Fruit fly (Drosophila melanogaster) whole organism, prepupa: ENCODE data around the gene Alg10.

Experiments used
- Blimp-1 ChIP-seq: fragments of 200-800 bp; sonication (Bioruptor generic); optimal IDR thresholded peaks from 3 replicates; lab custom pipeline; 2017; ENCODE audit warnings: missing biosample characterization, missing genetic modification characterization, mild to moderate bottlenecking, moderate library complexity, missing genetic modification reagents
- CG10631 ChIP-seq: fragments of 200-800 bp; sonication (Bioruptor generic); optimal IDR thresholded peaks from 2 replicates; lab custom pipeline; 2016; ENCODE audit warnings: missing biosample characterization, missing genetic modification characterization
- CG10669 ChIP-seq: fragments of 200-800 bp; sonication (Bioruptor generic); optimal IDR thresholded peaks from 3 replicates; lab custom pipeline; 2018; ENCODE audit warnings: missing biosample characterization, mild to moderate bottlenecking, missing genetic modification characterization, moderate library complexity
- CG11762 ChIP-seq: fragments of 200-800 bp; sonication (Bioruptor generic); optimal IDR thresholded peaks from 3 replicates; lab custom pipeline; 2016; ENCODE audit warnings: missing biosample characterization, missing genetic modification characterization; ENCODE audit not compliant: insufficient read depth
- CG11902 ChIP-seq: fragments of 200-800 bp; sonication (Bioruptor generic); optimal IDR thresholded peaks from 3 replicates; lab custom pipeline; 2016; ENCODE audit warnings: missing biosample characterization, missing genetic modification characterization
- CG1621 ChIP-seq: fragments of 200-800 bp; sonication (Bioruptor generic); optimal IDR thresholded peaks from 3 replicates; lab custom pipeline; 2018; ENCODE audit warnings: missing biosample characterization, mild to moderate bottlenecking, missing genetic modification characterization
- CG16779 ChIP-seq: fragments of 200-800 bp; sonication (Bioruptor generic); optimal IDR thresholded peaks from 3 replicates; lab custom pipeline; 2017; ENCODE audit warnings: missing biosample characterization, mild to moderate bottlenecking, missing genetic modification characterization
- CG3032 ChIP-seq: fragments of 200-800 bp; optimal IDR thresholded peaks from 2 replicates; lab custom pipeline; 2019; ENCODE audit warnings: missing biosample characterization, mild to moderate bottlenecking, missing genetic modification characterization, moderate library complexity
- CG31627 ChIP-seq: fragments of 200-800 bp; sonication (Bioruptor generic); optimal IDR thresholded peaks from 3 replicates; lab custom pipeline; 2016; ENCODE audit warnings: missing biosample characterization, missing genetic modification characterization
- CG32006 ChIP-seq: fragments of 200-800 bp; sonication (Bioruptor generic); optimal IDR thresholded peaks from 3 replicates; lab custom pipeline; 2017; ENCODE audit warnings: missing biosample characterization, mild to moderate bottlenecking, missing genetic modification characterization
- CG34406 ChIP-seq: fragments of 200-800 bp; sonication (Bioruptor generic); optimal IDR thresholded peaks from 3 replicates; lab custom pipeline; 2016; ENCODE audit warnings: missing biosample characterization, missing genetic modification characterization
- CG3919 ChIP-seq: fragments of 200-800 bp; sonication (Bioruptor generic); optimal IDR thresholded peaks from 3 replicates; lab custom pipeline; 2016; ENCODE audit warnings: missing biosample characterization, missing genetic modification characterization
- CG4318 ChIP-seq: fragments of 200-800 bp; sonication (Bioruptor generic); optimal IDR thresholded peaks from 3 replicates; lab custom pipeline; 2017; ENCODE audit warnings: missing biosample characterization, mild to moderate bottlenecking, missing genetic modification characterization
- CG6163 ChIP-seq: fragments of 200-800 bp; sonication (Bioruptor generic); IDR thresholded peaks from 3 replicates; pipeline ENCODE4 v1.3.6; 2022; ENCODE audit warnings: missing biosample characterization, missing genetic modification characterization
- CG6276 ChIP-seq: fragments of 200-800 bp; sonication (Bioruptor generic); optimal IDR thresholded peaks from 2 replicates; lab custom pipeline; 2017; ENCODE audit warnings: missing biosample characterization, mild to moderate bottlenecking, missing genetic modification characterization
- CG6792 ChIP-seq: fragments of 200-800 bp; sonication (Bioruptor generic); optimal IDR thresholded peaks from 3 replicates; lab custom pipeline; 2016; ENCODE audit warnings: missing biosample characterization, missing genetic modification characterization
- CG6808 ChIP-seq: fragments of 200-800 bp; sonication (Bioruptor generic); optimal IDR thresholded peaks from 3 replicates; lab custom pipeline; 2017; ENCODE audit warnings: missing biosample characterization, missing genetic modification characterization, mild to moderate bottlenecking, moderate library complexity, missing genetic modification reagents
- CG6854 ChIP-seq: fragments of 200-800 bp; sonication (Bioruptor generic); optimal IDR thresholded peaks from 2 replicates; lab custom pipeline; 2017; ENCODE audit warnings: missing biosample characterization, mild to moderate bottlenecking, missing genetic modification characterization
- CG7368 ChIP-seq: fragments of 200-800 bp; sonication (Bioruptor generic); optimal IDR thresholded peaks from 3 replicates; lab custom pipeline; 2016; ENCODE audit warnings: missing biosample characterization, missing genetic modification characterization
- CG9139 ChIP-seq: fragments of 200-800 bp; sonication (Bioruptor generic); optimal IDR thresholded peaks from 3 replicates; lab custom pipeline; 2017; ENCODE audit warnings: missing biosample characterization, mild to moderate bottlenecking, missing genetic modification characterization
- Eip75B ChIP-seq: fragments of 200-800 bp; sonication (Bioruptor generic); optimal IDR thresholded peaks from 3 replicates; lab custom pipeline; 2016; ENCODE audit warnings: missing biosample characterization, missing genetic modification characterization
- Eip93F ChIP-seq: fragments of 200-800 bp; sonication (Bioruptor generic); optimal IDR thresholded peaks from 2 replicates; lab custom pipeline; 2016; ENCODE audit warnings: missing biosample characterization, mild to moderate bottlenecking, missing genetic modification characterization
- Ets96B ChIP-seq: fragments of 200-800 bp; optimal IDR thresholded peaks from 2 replicates; lab custom pipeline; 2019; ENCODE audit warnings: missing biosample characterization, mild to moderate bottlenecking, missing genetic modification characterization, moderate library complexity
- Gug ChIP-seq: fragments of 200-800 bp; sonication (Bioruptor generic); IDR thresholded peaks from 2 replicates; pipeline ENCODE4 v1.3.6; 2022; ENCODE audit warnings: missing biosample characterization, missing genetic modification characterization
- Hr38 ChIP-seq: sonication (Bioruptor generic); optimal IDR thresholded peaks from 2 replicates; lab custom pipeline; 2016; ENCODE audit warnings: missing biosample characterization, missing genetic modification characterization
- Hr39 ChIP-seq: fragments of 200-800 bp; sonication (Bioruptor generic); optimal IDR thresholded peaks from 2 replicates; lab custom pipeline; 2016; ENCODE audit warnings: missing biosample characterization, missing genetic modification characterization
- Lpt ChIP-seq: fragments of 200-800 bp; sonication (Bioruptor generic); optimal IDR thresholded peaks from 3 replicates; lab custom pipeline; 2016; ENCODE audit warnings: missing biosample characterization, missing genetic modification characterization
- Met ChIP-seq: fragments of 200-800 bp; sonication (Bioruptor generic); optimal IDR thresholded peaks from 3 replicates; lab custom pipeline; 2016; ENCODE audit warnings: missing biosample characterization, missing genetic modification characterization
- Smox ChIP-seq: fragments of 200-800 bp; sonication (Bioruptor generic); optimal IDR thresholded peaks from 3 replicates; lab custom pipeline; 2016; ENCODE audit warnings: missing biosample characterization, missing genetic modification characterization
- Sox102F ChIP-seq: fragments of 200-800 bp; sonication (Bioruptor generic); optimal IDR thresholded peaks from 2 replicates; lab custom pipeline; 2016; ENCODE audit warnings: missing biosample characterization, mild to moderate bottlenecking, missing genetic modification characterization
- Sox14 ChIP-seq: fragments of 200-800 bp; sonication (Bioruptor generic); optimal IDR thresholded peaks from 3 replicates; lab custom pipeline; 2016; ENCODE audit warnings: missing biosample characterization, missing genetic modification characterization
- Sox15 ChIP-seq: fragments of 200-800 bp; sonication (Bioruptor generic); optimal IDR thresholded peaks from 3 replicates; lab custom pipeline; 2016; ENCODE audit warnings: missing biosample characterization, missing genetic modification characterization
- achi ChIP-seq: fragments of 200-800 bp; sonication (Bioruptor generic); optimal IDR thresholded peaks from 3 replicates; lab custom pipeline; 2016; ENCODE audit warnings: missing biosample characterization, missing genetic modification characterization
- cyc ChIP-seq: fragments of 200-800 bp; sonication (Bioruptor generic); optimal IDR thresholded peaks from 3 replicates; lab custom pipeline; 2016; ENCODE audit warnings: missing biosample characterization, missing genetic modification characterization
- dac ChIP-seq: fragments of 200-800 bp; sonication (Bioruptor generic); optimal IDR thresholded peaks from 2 replicates; lab custom pipeline; 2017; ENCODE audit warnings: missing biosample characterization, mild to moderate bottlenecking, missing genetic modification characterization
- esn ChIP-seq: fragments of 200-800 bp; sonication (Bioruptor generic); optimal IDR thresholded peaks from 2 replicates; lab custom pipeline; 2016; ENCODE audit warnings: missing biosample characterization, mild to moderate bottlenecking, missing genetic modification characterization, moderate library complexity
- fd59A ChIP-seq: fragments of 200-800 bp; sonication (Bioruptor generic); optimal IDR thresholded peaks from 2 replicates; lab custom pipeline; 2017; ENCODE audit warnings: missing biosample characterization, mild to moderate bottlenecking, missing genetic modification characterization, missing genetic modification reagents
- fkh ChIP-seq: fragments of 200-800 bp; sonication (Bioruptor generic); optimal IDR thresholded peaks from 3 replicates; lab custom pipeline; 2017; ENCODE audit warnings: missing biosample characterization, mild to moderate bottlenecking, missing genetic modification characterization, moderate library complexity
- net ChIP-seq: fragments of 200-800 bp; sonication (Bioruptor generic); optimal IDR thresholded peaks from 3 replicates; lab custom pipeline; 2016; ENCODE audit warnings: missing biosample characterization, missing genetic modification characterization
- pdm3 ChIP-seq: fragments of 200-800 bp; sonication (Bioruptor generic); optimal IDR thresholded peaks from 3 replicates; lab custom pipeline; 2016; ENCODE audit warnings: missing biosample characterization, missing genetic modification characterization
- salr ChIP-seq, 2 experiments: fragments of 200-800 bp; sonication (Bioruptor generic); optimal IDR thresholded peaks; 3 replicates each; lab custom pipeline; 2016 to 2018; ENCODE audit warnings: missing biosample characterization in 2 of 2, missing genetic modification characterization in 2 of 2, mild to moderate bottlenecking in 1 of 2
- ss ChIP-seq, 2 experiments: fragments of 200-800 bp; sonication (Bioruptor generic); optimal IDR thresholded peaks; 2 replicates in 1 of 2; 3 replicates in 1 of 2; lab custom pipeline; 2017 to 2018; ENCODE audit warnings: mild to moderate bottlenecking in 2 of 2, missing biosample characterization in 2 of 2, missing genetic modification characterization in 2 of 2, moderate library complexity in 1 of 2
- svp ChIP-seq: fragments of 200-800 bp; sonication (Bioruptor generic); peaks from one replicate; lab custom pipeline; 2016; ENCODE audit warnings: missing biosample characterization, missing genetic modification characterization
- topi ChIP-seq: fragments of 200-800 bp; sonication (Bioruptor generic); optimal IDR thresholded peaks from 3 replicates; lab custom pipeline; 2016; ENCODE audit warnings: missing biosample characterization, missing genetic modification characterization
- vri ChIP-seq: fragments of 200-800 bp; sonication (Bioruptor generic); optimal IDR thresholded peaks from 3 replicates; lab custom pipeline; 2016; ENCODE audit warnings: missing biosample characterization, mild to moderate bottlenecking, missing genetic modification characterization

The Alg10 gene

dm6 chr3L:11119396-11119900 is 45.3 kb upstream of the Alg10 start (continued):
- TF ChIP-seq salr (GFP tag; optimal IDR thresholded peaks at IDR 0.05; lab: Kevin White, UChicago), result peak in 1 of 2 experiments; percentile 19
- peak; percentile 18 for TF ChIP-seq Sox14 (GFP tag; lab: Kevin White, UChicago)
- no peak for TF ChIP-seq CG16779 (tag; lab: Kevin White, UChicago)

- peak; percentile 98 for TF ChIP-seq fkh (GFP tag; lab: Kevin White, UChicago)
- peak; percentile 78 for TF ChIP-seq vri
- TF ChIP-seq net (GFP tag; lab: Kevin White, UChicago), result no peak
- TF ChIP-seq dac (GFP tag; lab: Kevin White, UChicago), result no peak
Measured at dm6 chr3L:11119901-11120418, 44.8 kb upstream of the Alg10 start.

dm6 chr3L:11120419-11120958 is 44.3 kb upstream of the Alg10 start, which contains the start of the genes FoxK and mRpL2:
FoxK (minus strand) TSS chr3L:11120783.
mRpL2 (plus strand) TSS chr3L:11120847.
- TF ChIP-seq pdm3 (GFP tag; lab: Kevin White, UChicago) (peak; percentile 71), CG11902 (GFP tag; lab: Kevin White, UChicago) (no peak), svp (peak; percentile 74), dac (GFP tag; lab: Kevin White, UChicago) (peak; percentile 43), Eip93F (GFP tag; lab: Kevin White, UChicago) (no peak), Hr39 (GFP tag; lab: Kevin White, UChicago) (peak; percentile 12), CG10631 (peak; percentile 47), Gug (0 out of 2 replicates have a peak, but pooled peaks have one; percentile 9), esn (peak; percentile 41), Blimp-1 (GFP tag; lab: Kevin White, UChicago) (peak; percentile 23), CG3919 (GFP tag; lab: Kevin White, UChicago) (peak; percentile 63), CG11762 (GFP tag; lab: Kevin White, UChicago) (peak; percentile 57), Ets96B (tag; lab: Kevin White, UChicago) (peak; percentile 80), topi (peak; percentile 42), achi (GFP tag; lab: Kevin White, UChicago) (peak; percentile 66), CG32006 (peak; percentile 77), Sox102F (peak; percentile 66), CG3032 (tag; lab: Kevin White, UChicago) (peak; percentile 77), CG6792 (peak; percentile 37), CG31627 (GFP tag; lab: Kevin White, UChicago) (no peak), vri (peak; percentile 85), CG9139 (GFP tag; lab: Kevin White, UChicago) (peak; percentile 94), CG6808 (GFP tag; lab: Kevin White, UChicago) (peak; percentile 96), fd59A (GFP tag; lab: Kevin White, UChicago) (peak; percentile 61), Eip75B (GFP tag; lab: Kevin White, UChicago) (peak; percentile 57), Smox (peak; percentile 28), CG34406 (GFP tag; lab: Kevin White, UChicago) (peak; percentile 51), CG16779 (tag; lab: Kevin White, UChicago) (peak; percentile 90), Hr38 (peak; percentile 2), CG6854 (GFP tag; lab: Kevin White, UChicago) (peak; percentile 65), Met (peak; percentile 62), CG7368 (GFP tag; lab: Kevin White, UChicago) (peak; percentile 58), cyc (GFP tag; lab: Kevin White, UChicago) (no peak), CG10669 (peak; percentile 84), salr (GFP tag; optimal IDR thresholded peaks at IDR 0.05; lab: Kevin White, UChicago) (peak; percentile 54 to 90), fkh (GFP tag; lab: Kevin White, UChicago) (no peak), net (GFP tag; lab: Kevin White, UChicago) (peak; percentile 84), CG6276 (GFP tag; lab: Kevin White, UChicago) (peak; percentile 94), Sox15 (GFP tag; lab: Kevin White, UChicago) (no peak), CG6163 (GFP tag; lab: Robert Waterston, UW) (peak; percentile 83), CG4318 (GFP tag; lab: Kevin White, UChicago) (peak; percentile 11), ss (GFP tag; optimal IDR thresholded peaks at IDR 0.05; lab: Kevin White, UChicago) (peak; percentile 96 to 97), Lpt (GFP tag; lab: Kevin White, UChicago) (peak; percentile 91), CG1621 (tag; lab: Kevin White, UChicago) (peak; percentile 70)
